Worm (Caenorhabditis elegans) whole organism, L4/young adult: Measurements from ENCODE around the gene eif-3.F.

ENCODE experiments used
- W03F9.2 ChIP-seq: fragments of 150-350 bp; optimal IDR thresholded peaks from 2 replicates; lab custom pipeline; 2014; ENCODE audit warnings: missing biosample characterization, missing genetic modification characterization
- dao-5 ChIP-seq: sonication (generic microtip); optimal IDR thresholded peaks from 2 replicates; lab custom pipeline; 2016; ENCODE audit warnings: missing genotype, missing genetic modification characterization, moderate library complexity, missing compliant biosample characterization
- him-1 ChIP-seq: sonication (generic microtip); optimal IDR thresholded peaks from 2 replicates; lab custom pipeline; 2016; ENCODE audit warnings: missing genotype, missing genetic modification reagents, missing genetic modification characterization, missing compliant biosample characterization

DNA sequence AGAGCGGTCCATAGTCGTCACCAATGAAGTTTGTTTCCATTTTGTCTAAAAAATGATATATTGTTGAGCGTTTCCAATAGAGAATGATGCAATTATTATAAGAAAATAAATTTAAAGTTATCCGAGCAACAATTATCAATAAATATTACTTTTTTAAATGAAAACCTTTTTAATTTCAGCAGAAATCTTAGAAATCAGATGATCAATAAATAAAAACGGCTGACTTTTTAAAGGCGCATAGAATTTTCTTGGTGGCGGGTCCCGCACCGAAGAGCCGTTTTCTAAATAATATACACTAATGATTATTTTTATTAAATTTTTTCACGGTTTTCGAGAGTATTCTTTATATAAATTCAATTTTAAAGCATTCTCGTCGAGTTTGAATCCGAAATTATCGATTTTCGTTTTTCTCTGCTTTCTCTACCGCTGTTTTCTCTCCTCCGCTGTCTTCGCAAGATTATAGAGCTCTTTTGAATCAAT is 8.5 kb upstream of the eif-3.F start, which contains the start of gene rab-39:
- no peak for TF ChIP-seq dao-5 (tag; lab: Kevin White, UChicago)
- TF ChIP-seq him-1, result no peak
- TF ChIP-seq W03F9.2 (tag; lab: Kevin White, UChicago), result peak; percentile 70
